Fruit fly (Drosophila melanogaster): ENCODE measurements around the gene CG1208.

- no peak for TF ChIP-seq CG8478 (optimal IDR thresholded peaks at IDR 0.05)
- TF ChIP-seq CTCF (optimal IDR thresholded peaks at IDR 0.05): no peak
These were observed 49.9 kb downstream of the CG1208 start for dm6 chr3R:5881308-5881707.
